Fruit fly (Drosophila melanogaster): ENCODE data around the gene Pdp1.

Pdp1 gene

DNA sequence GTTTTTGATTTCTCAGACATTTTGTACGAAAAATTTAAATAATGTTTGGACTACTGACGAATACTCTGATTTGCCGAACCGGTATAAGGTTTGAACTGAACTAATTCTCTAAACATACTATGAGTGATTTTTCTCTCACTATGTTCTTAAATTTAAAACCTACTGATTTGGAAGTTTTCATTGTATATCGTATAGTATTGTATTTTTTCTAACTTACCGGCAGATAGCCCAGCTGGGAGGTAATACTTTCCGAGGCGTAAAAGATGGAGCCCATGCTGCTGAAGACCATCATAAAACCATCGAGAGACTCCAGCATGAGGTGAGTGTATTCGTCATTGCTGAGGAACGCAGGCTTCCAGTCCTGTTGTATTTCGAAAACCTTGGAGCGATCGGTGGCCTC, 98.9 kb downstream of the Pdp1 start, which contains the start of gene CG32371:
CG32371 (minus strand) TSS at position 101 of the 400 bp plus-strand sequence.
- TF ChIP-seq toe (GFP tag; optimal IDR thresholded peaks at IDR 0.05) (no peak), CG11617 (GFP tag; optimal IDR thresholded peaks at IDR 0.05) (no peak), cnc (optimal IDR thresholded peaks at IDR 0.05) (no peak), kay (GFP tag; ENCODE audit: borderline replicate concordance) (no peak), CG14711 (tag; optimal IDR thresholded peaks at IDR 0.05) (no peak), CG7101 (tag; optimal IDR thresholded peaks at IDR 0.05) (no peak), CG7045 (GFP tag; optimal IDR thresholded peaks at IDR 0.05) (no peak), CG1620 (GFP tag; optimal IDR thresholded peaks at IDR 0.05) (no peak), CG5204 (GFP tag; optimal IDR thresholded peaks at IDR 0.05) (no peak), Mnt (GFP tag; optimal IDR thresholded peaks at IDR 0.05) (no peak), ovo (GFP tag; optimal IDR thresholded peaks at IDR 0.05) (no peak), CG33017 (tag; optimal IDR thresholded peaks at IDR 0.05) (no peak), Clk (GFP tag; optimal IDR thresholded peaks at IDR 0.05) (no peak), bab1 (GFP tag; optimal IDR thresholded peaks at IDR 0.05) (no peak), pad (GFP tag; optimal IDR thresholded peaks at IDR 0.05) (no peak), CG12768 (GFP tag; optimal IDR thresholded peaks at IDR 0.05) (no peak), cic (GFP tag; optimal IDR thresholded peaks at IDR 0.05) (no peak), Hr96 (GFP tag; optimal IDR thresholded peaks at IDR 0.05) (no peak), Crg-1 (GFP tag; optimal IDR thresholded peaks at IDR 0.05) (no peak)

All from whole organism, adult.